Fruit fly (Drosophila melanogaster) S2 (cell line): ENCODE results near the gene Thor.

ENCODE experiments used
- CG8478 ChIP-seq: fragments of >200 bp; optimal IDR thresholded peaks from 2 replicates; lab custom pipeline; 2018
- CTCF ChIP-seq, 2 experiments: fragments of >200 bp; optimal IDR thresholded peaks; 2 replicates each; lab custom pipeline; 2018

DNA sequence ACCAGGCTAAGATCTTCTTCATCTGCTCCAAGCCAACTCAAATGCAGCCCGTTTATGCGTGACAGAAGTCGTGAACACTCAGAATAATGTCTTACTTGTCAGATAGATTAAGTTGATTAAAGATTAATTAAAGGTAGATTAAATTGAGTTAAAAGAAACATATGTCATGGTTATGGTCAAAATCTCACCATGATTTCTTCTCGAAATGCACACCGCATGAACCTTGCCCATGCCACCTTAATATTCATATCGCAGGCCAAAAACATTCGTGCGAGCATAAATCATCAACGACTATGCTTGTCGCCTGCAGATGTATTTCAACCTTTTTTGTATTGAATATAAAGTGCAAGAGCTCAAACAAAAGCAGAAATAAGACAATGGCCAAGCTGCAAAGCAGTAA, 41.2 kb upstream of the Thor start:
- no peak for TF ChIP-seq CG8478
- TF ChIP-seq CTCF (optimal IDR thresholded peaks at IDR 0.05; lab: Kevin White, UChicago), result no peak
